Worm (Caenorhabditis elegans) whole organism, early embryonic: ENCODE data around the gene srh-270.

Experiments used
- B0310.2 ChIP-seq: sonication (generic microtip); optimal IDR thresholded peaks from 2 replicates; lab custom pipeline; 2016; ENCODE audit warnings: mild to moderate bottlenecking, missing genetic modification characterization, missing compliant biosample characterization
- aly-1 ChIP-seq: sonication (generic microtip); optimal IDR thresholded peaks from 2 replicates; lab custom pipeline; 2016; ENCODE audit warnings: missing genetic modification characterization, missing compliant biosample characterization
- ama-1 ChIP-seq: fragments of 150-350 bp; optimal IDR thresholded peaks from 2 replicates; lab custom pipeline; 2014
- ceh-36 ChIP-seq: sonication (generic microtip); optimal IDR thresholded peaks from 2 replicates; lab custom pipeline; 2016; ENCODE audit warnings: missing genetic modification characterization, inconsistent platforms, missing compliant biosample characterization
- hnd-1 ChIP-seq: sonication (generic microtip); optimal IDR thresholded peaks from 2 replicates; lab custom pipeline; 2016; ENCODE audit warnings: missing genetic modification characterization, missing compliant biosample characterization
- sea-1 ChIP-seq: fragments of 200-800 bp; sonication (Bioruptor generic); conservative IDR thresholded peaks from 2 replicates; pipeline ENCODE4 v1.3.6; 2022; ENCODE audit warnings: missing genetic modification characterization, missing compliant biosample characterization

DNA sequence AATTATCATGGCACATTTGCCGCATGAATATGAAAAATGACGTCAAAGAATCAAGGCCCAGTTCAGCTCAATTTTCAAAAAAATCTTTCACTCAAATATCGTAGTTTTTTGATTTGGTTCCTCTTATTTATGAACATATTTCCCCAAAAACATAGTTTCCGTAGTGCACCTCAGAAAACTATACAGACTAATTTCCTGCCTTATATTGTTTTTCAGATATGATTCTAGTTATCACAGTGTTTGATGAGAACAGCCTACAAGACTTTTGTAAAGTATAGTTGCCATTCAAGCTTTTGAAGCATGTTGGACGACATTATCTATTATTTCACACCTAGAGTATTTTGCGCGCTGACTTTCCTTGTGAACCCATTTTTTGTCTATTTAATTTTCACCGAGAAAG, 28.7 kb downstream of the srh-270 start, which contains the start of gene srj-50:
- TF ChIP-seq ama-1 (lab: Kevin White, UChicago) (no peak), aly-1 (tag; lab: Kevin White, UChicago) (no peak), sea-1 (GFP tag; lab: Robert Waterston, UW) (no peak), B0310.2 (tag; lab: Kevin White, UChicago) (no peak), ceh-36 (tag; lab: Kevin White, UChicago) (no peak), hnd-1 (no peak)
